Fruit fly (Drosophila melanogaster) whole organism, embryonic: ENCODE measurements around the gene Nup153.

Source experiments
- BEAF-32 ChIP-seq: fragments of 200-800 bp; sonication (Bioruptor generic); optimal IDR thresholded peaks from 3 replicates; lab custom pipeline; 2017; ENCODE audit warnings: missing biosample characterization, missing genetic modification characterization, mild to moderate bottlenecking, moderate library complexity, missing genetic modification reagents
- Blimp-1 ChIP-seq: fragments of 200-800 bp; sonication (Bioruptor generic); optimal IDR thresholded peaks from 3 replicates; lab custom pipeline; 2018; ENCODE audit warnings: missing biosample characterization, missing genetic modification characterization, mild to moderate bottlenecking, moderate library complexity, missing genetic modification reagents
- C15 ChIP-seq: fragments of 200-800 bp; sonication (Bioruptor generic); IDR thresholded peaks from 3 replicates; pipeline ENCODE4 v1.3.6; 2022; ENCODE audit warnings: missing biosample characterization, missing genetic modification characterization
- CG12219 ChIP-seq: fragments of 200-800 bp; sonication (Bioruptor generic); optimal IDR thresholded peaks from 3 replicates; lab custom pipeline; 2018; ENCODE audit warnings: missing biosample characterization, mild to moderate bottlenecking, missing genetic modification characterization
- CG13775 ChIP-seq: fragments of 200-800 bp; sonication (Bioruptor generic); optimal IDR thresholded peaks from 3 replicates; lab custom pipeline; 2017; ENCODE audit warnings: missing biosample characterization, mild to moderate bottlenecking, missing genetic modification characterization
- CG13894 ChIP-seq: fragments of 200-800 bp; sonication (Bioruptor generic); optimal IDR thresholded peaks from 3 replicates; lab custom pipeline; 2018; ENCODE audit warnings: missing biosample characterization, mild to moderate bottlenecking, missing genetic modification characterization, moderate library complexity
- CG14710 ChIP-seq: fragments of 200-800 bp; sonication (Bioruptor generic); optimal IDR thresholded peaks from 3 replicates; lab custom pipeline; 2019; ENCODE audit warnings: missing biosample characterization, mild to moderate bottlenecking, missing genetic modification characterization, moderate library complexity
- CG14860 ChIP-seq: fragments of 200-800 bp; sonication (Bioruptor generic); IDR thresholded peaks from 3 replicates; pipeline ENCODE4 v1.3.6; 2022; ENCODE audit warnings: missing biosample characterization, missing genetic modification characterization; ENCODE audit not compliant: partially characterized antibody
- CG16813 ChIP-seq: fragments of 200-800 bp; sonication (Bioruptor generic); IDR thresholded peaks from 3 replicates; pipeline ENCODE4 v1.3.6; 2022; ENCODE audit warnings: missing biosample characterization, missing genetic modification characterization; ENCODE audit not compliant: partially characterized antibody
- CG17361 ChIP-seq: fragments of 200-800 bp; sonication (Bioruptor generic); IDR thresholded peaks from 3 replicates; pipeline ENCODE4 v1.3.6; 2022; ENCODE audit warnings: missing biosample characterization, missing genetic modification characterization
- CG2120 ChIP-seq: fragments of 200-800 bp; sonication (Bioruptor generic); optimal IDR thresholded peaks from 3 replicates; lab custom pipeline; 2016; ENCODE audit warnings: missing biosample characterization, missing genetic modification characterization
- CG34224 ChIP-seq: fragments of 200-800 bp; sonication (Bioruptor generic); IDR thresholded peaks from 3 replicates; pipeline ENCODE4 v1.3.6; 2022; ENCODE audit warnings: missing biosample characterization, missing genetic modification characterization; ENCODE audit not compliant: partially characterized antibody
- CG3995 ChIP-seq: fragments of 200-800 bp; sonication (Bioruptor generic); optimal IDR thresholded peaks from 3 replicates; lab custom pipeline; 2016; ENCODE audit warnings: missing biosample characterization, missing genetic modification characterization
- CG4424 ChIP-seq: fragments of 200-800 bp; sonication (Bioruptor generic); optimal IDR thresholded peaks from 3 replicates; lab custom pipeline; 2016; ENCODE audit warnings: missing biosample characterization, missing genetic modification characterization
- CG7963 ChIP-seq: fragments of 200-800 bp; sonication (Bioruptor generic); IDR thresholded peaks from 3 replicates; pipeline ENCODE4 v1.3.6; 2022; ENCODE audit warnings: missing biosample characterization, missing genetic modification characterization; ENCODE audit not compliant: partially characterized antibody
- CG8290 ChIP-seq, 3 experiments: fragments of 200-800 bp; sonication (Bioruptor generic); optimal IDR thresholded peaks; 2 replicates each; lab custom pipeline; 2016 to 2019; ENCODE audit warnings: missing biosample characterization in 3 of 3, missing genetic modification characterization in 3 of 3, mild to moderate bottlenecking in 2 of 3, moderate library complexity in 1 of 3
- CG8944 ChIP-seq: fragments of 200-800 bp; sonication (Bioruptor generic); optimal IDR thresholded peaks from 3 replicates; lab custom pipeline; 2016; ENCODE audit warnings: missing biosample characterization, missing genetic modification characterization
- CG9797 ChIP-seq: fragments of 200-800 bp; sonication (Bioruptor generic); optimal IDR thresholded peaks from 3 replicates; lab custom pipeline; 2018; ENCODE audit warnings: missing biosample characterization, mild to moderate bottlenecking, missing genetic modification characterization
- CG9932 ChIP-seq: fragments of 200-800 bp; sonication (Bioruptor generic); IDR thresholded peaks from 2 replicates; pipeline ENCODE4 v1.3.6; 2022; ENCODE audit warnings: missing biosample characterization, missing genetic modification characterization
- CTCF ChIP-seq: fragments of 200-800 bp; sonication (Bioruptor generic); optimal IDR thresholded peaks from 2 replicates; lab custom pipeline; 2017; ENCODE audit warnings: missing biosample characterization, mild to moderate bottlenecking, missing genetic modification characterization, moderate library complexity
- CoRest ChIP-seq: fragments of 200-800 bp; sonication (Bioruptor generic); optimal IDR thresholded peaks from 3 replicates; lab custom pipeline; 2018; ENCODE audit warnings: missing biosample characterization, mild to moderate bottlenecking, missing genetic modification characterization, moderate library complexity
- Dll ChIP-seq: fragments of 200-800 bp; sonication (Bioruptor generic); IDR thresholded peaks from 4 replicates; pipeline ENCODE4 v1.3.6; 2022; ENCODE audit warnings: missing biosample characterization, missing genetic modification characterization; ENCODE audit not compliant: partially characterized antibody
- Doc3 ChIP-seq: fragments of 200-800 bp; sonication (Bioruptor generic); IDR thresholded peaks from 3 replicates; pipeline ENCODE4 v1.3.6; 2022; ENCODE audit warnings: missing biosample characterization, missing genetic modification characterization; ENCODE audit not compliant: partially characterized antibody
- Dref ChIP-seq: fragments of 200-800 bp; sonication (Bioruptor generic); IDR thresholded peaks from 2 replicates; pipeline ENCODE4 v1.3.6; 2022; ENCODE audit warnings: missing biosample characterization, missing genetic modification characterization
- E2f2 ChIP-seq: fragments of 200-800 bp; sonication (Bioruptor generic); IDR thresholded peaks from 2 replicates; pipeline ENCODE4 v1.3.6; 2022; ENCODE audit warnings: missing biosample characterization, missing genetic modification characterization
- HmgD ChIP-seq: fragments of 200-800 bp; sonication (Bioruptor generic); optimal IDR thresholded peaks from 3 replicates; lab custom pipeline; 2016; ENCODE audit warnings: missing biosample characterization, missing genetic modification characterization
- MBD-R2 ChIP-seq: fragments of 200-800 bp; sonication (Bioruptor generic); IDR thresholded peaks from 2 replicates; pipeline ENCODE4 v1.3.6; 2022; ENCODE audit warnings: missing biosample characterization, missing genetic modification characterization
- Opbp ChIP-seq: fragments of 200-800 bp; sonication (Bioruptor generic); IDR thresholded peaks from 3 replicates; pipeline ENCODE4 v1.3.6; 2022; ENCODE audit warnings: missing biosample characterization, missing genetic modification characterization; ENCODE audit not compliant: partially characterized antibody
- Scr ChIP-seq: fragments of 200-800 bp; sonication (Bioruptor generic); IDR thresholded peaks from 2 replicates; pipeline ENCODE4 v1.3.6; 2022; ENCODE audit warnings: missing biosample characterization, missing genetic modification characterization; ENCODE audit not compliant: partially characterized antibody
- al ChIP-seq: fragments of 200-800 bp; sonication (Bioruptor generic); IDR thresholded peaks from 2 replicates; pipeline ENCODE4 v1.3.6; 2022; ENCODE audit warnings: missing biosample characterization, missing genetic modification characterization
- az2 ChIP-seq: fragments of 200-800 bp; sonication (Bioruptor generic); optimal IDR thresholded peaks from 3 replicates; lab custom pipeline; 2016; ENCODE audit warnings: missing biosample characterization, missing genetic modification characterization
- da ChIP-seq: fragments of 200-800 bp; sonication (Bioruptor generic); optimal IDR thresholded peaks from 2 replicates; lab custom pipeline; 2016; ENCODE audit warnings: missing biosample characterization, missing genetic modification characterization
- fd64A ChIP-seq: fragments of 200-800 bp; sonication (Bioruptor generic); optimal IDR thresholded peaks from 3 replicates; lab custom pipeline; 2018; ENCODE audit warnings: missing biosample characterization, mild to moderate bottlenecking, missing genetic modification characterization
- gem ChIP-seq: fragments of 200-800 bp; sonication (Bioruptor generic); optimal IDR thresholded peaks from 2 replicates; lab custom pipeline; 2019; ENCODE audit warnings: missing biosample characterization, mild to moderate bottlenecking, missing genetic modification characterization, moderate library complexity
- gfzf ChIP-seq: fragments of 200-800 bp; sonication (Bioruptor generic); optimal IDR thresholded peaks from 2 replicates; lab custom pipeline; 2016; ENCODE audit warnings: missing biosample characterization, mild to moderate bottlenecking, missing genetic modification characterization, moderate library complexity
- grau ChIP-seq: fragments of 200-800 bp; optimal IDR thresholded peaks from 3 replicates; lab custom pipeline; 2019; ENCODE audit warnings: missing biosample characterization, mild to moderate bottlenecking, missing genetic modification characterization, moderate library complexity
- hbn ChIP-seq: fragments of 200-800 bp; sonication (Bioruptor generic); IDR thresholded peaks from 2 replicates; pipeline ENCODE4 v1.3.6; 2022; ENCODE audit warnings: missing biosample characterization, missing genetic modification characterization; ENCODE audit not compliant: partially characterized antibody
- insv ChIP-seq, 2 experiments: fragments of 200-800 bp; sonication (Bioruptor generic); optimal IDR thresholded peaks; 3 replicates each; lab custom pipeline; 2016 to 2018; ENCODE audit warnings: missing biosample characterization in 2 of 2, missing genetic modification characterization in 2 of 2
- nerfin-2 ChIP-seq: fragments of 200-800 bp; sonication (Bioruptor generic); IDR thresholded peaks from 2 replicates; pipeline ENCODE4 v1.3.6; 2022; ENCODE audit warnings: missing biosample characterization, missing genetic modification characterization; ENCODE audit not compliant: partially characterized antibody
- nom ChIP-seq: fragments of 200-800 bp; sonication (Bioruptor generic); optimal IDR thresholded peaks from 2 replicates; lab custom pipeline; 2017; ENCODE audit warnings: missing biosample characterization, missing genetic modification characterization, mild to moderate bottlenecking, moderate library complexity, missing genetic modification reagents
- phol ChIP-seq: fragments of 200-800 bp; sonication (Bioruptor generic); optimal IDR thresholded peaks from 3 replicates; lab custom pipeline; 2018; ENCODE audit warnings: missing biosample characterization, mild to moderate bottlenecking, missing genetic modification characterization, moderate library complexity
- schlank ChIP-seq: fragments of 200-800 bp; sonication (Bioruptor generic); optimal IDR thresholded peaks from 2 replicates; lab custom pipeline; 2018; ENCODE audit warnings: missing biosample characterization, mild to moderate bottlenecking, missing genetic modification characterization
- sim ChIP-seq: fragments of 200-800 bp; sonication (Bioruptor generic); IDR thresholded peaks from 2 replicates; pipeline ENCODE4 v1.3.6; 2022; ENCODE audit warnings: missing biosample characterization, missing genetic modification characterization
- sna ChIP-seq: fragments of 200-800 bp; sonication (Bioruptor generic); IDR thresholded peaks from 2 replicates; pipeline ENCODE4 v1.3.6; 2022; ENCODE audit warnings: missing biosample characterization, missing genetic modification characterization; ENCODE audit not compliant: partially characterized antibody
- twi ChIP-seq: fragments of 200-800 bp; optimal IDR thresholded peaks from 2 replicates; lab custom pipeline; 2019; ENCODE audit warnings: missing biosample characterization, mild to moderate bottlenecking, missing genetic modification characterization, moderate library complexity
- vnd ChIP-seq: fragments of 200-800 bp; sonication (Bioruptor generic); IDR thresholded peaks from 3 replicates; pipeline ENCODE4 v1.3.6; 2022; ENCODE audit warnings: missing biosample characterization, missing genetic modification characterization; ENCODE audit not compliant: partially characterized antibody
- z ChIP-seq: fragments of 200-800 bp; sonication (Bioruptor generic); IDR thresholded peaks from 3 replicates; pipeline ENCODE4 v1.3.6; 2022; ENCODE audit warnings: missing biosample characterization, missing genetic modification characterization

Nup153 gene

dm6 chrX:16587021-16587667 lies 11.9 kb upstream of the Nup153 start, which contains the start of gene CanA-14F (continued):
- no peak for TF ChIP-seq nom (GFP tag; lab: Kevin White, UChicago)
- TF ChIP-seq Dll (GFP tag; lab: Robert Waterston, UW): peak; percentile 14; the same call in 1 of the 4 replicates
- peak; percentile 22 for TF ChIP-seq CoRest (tag; lab: Kevin White, UChicago)
- TF ChIP-seq CG14710 (tag; lab: Kevin White, UChicago): peak; percentile 26
- TF ChIP-seq grau (tag; lab: Kevin White, UChicago): no peak
- TF ChIP-seq Scr (GFP tag; lab: Robert Waterston, UW): peak; percentile 52
- TF ChIP-seq vnd (GFP tag; lab: Robert Waterston, UW): peak; percentile 55; the same call in 2 of the 3 replicates
- peak; percentile 61 for TF ChIP-seq nerfin-2 (GFP tag; lab: Robert Waterston, UW)
- TF ChIP-seq al: 0 out of 2 replicates have a peak, but pooled peaks have one; percentile 5
- TF ChIP-seq gfzf (GFP tag; lab: Kevin White, UChicago): peak; percentile 53
- no peak for TF ChIP-seq C15
- TF ChIP-seq CG8290 (GFP tag; optimal IDR thresholded peaks at IDR 0.05; lab: Kevin White, UChicago): no peak
- peak in 1 of 2 experiments; percentile 22 for TF ChIP-seq CG8290 (tag; optimal IDR thresholded peaks at IDR 0.05; lab: Kevin White, UChicago)
- peak; percentile 5 for TF ChIP-seq phol (tag; lab: Kevin White, UChicago)
- TF ChIP-seq CG17361 (GFP tag; lab: Robert Waterston, UW): 0 out of 3 replicates have a peak, but pooled peaks have one; percentile 38
- 0 out of 3 replicates have a peak, but pooled peaks have one; percentile 25 for TF ChIP-seq CG7963 (GFP tag; lab: Robert Waterston, UW)
- no peak for TF ChIP-seq CG8944 (GFP tag; lab: Kevin White, UChicago)
- TF ChIP-seq HmgD (GFP tag; lab: Kevin White, UChicago): no peak
- peak; percentile 79 for TF ChIP-seq Opbp
- TF ChIP-seq E2f2 (GFP tag; lab: Robert Waterston, UW): peak; percentile 20; the same call in 1 of the 2 replicates
- peak; percentile 21 for TF ChIP-seq CG2120 (GFP tag; lab: Kevin White, UChicago)
- no peak for TF ChIP-seq sim (GFP tag; lab: Robert Waterston, UW)
- peak; percentile 4 for TF ChIP-seq az2 (GFP tag; lab: Kevin White, UChicago)
- TF ChIP-seq schlank: no peak
- TF ChIP-seq gem: peak; percentile 19
- TF ChIP-seq CTCF (GFP tag; lab: Kevin White, UChicago): peak; percentile 19
- peak; percentile 78 for TF ChIP-seq Dref (GFP tag; lab: Robert Waterston, UW)
- peak; percentile 28; the same call in 1 of the 2 replicates for TF ChIP-seq MBD-R2 (GFP tag; lab: Robert Waterston, UW)
- TF ChIP-seq z (GFP tag; lab: Robert Waterston, UW): no peak
- no peak for TF ChIP-seq da
- no peak for TF ChIP-seq CG12219 (GFP tag; lab: Kevin White, UChicago)
- TF ChIP-seq BEAF-32 (GFP tag; lab: Kevin White, UChicago): peak; percentile 62
- TF ChIP-seq CG9797 (GFP tag; lab: Kevin White, UChicago): peak; percentile 48
- peak; percentile 54; the same call in 2 of the 3 replicates for TF ChIP-seq CG16813 (GFP tag; lab: Robert Waterston, UW)
- TF ChIP-seq insv (GFP tag; optimal IDR thresholded peaks at IDR 0.05; lab: Kevin White, UChicago): peak; percentile 78 to 97
- no peak for TF ChIP-seq Blimp-1 (GFP tag; lab: Kevin White, UChicago)
- peak; percentile 1 for TF ChIP-seq CG13894 (tag; lab: Kevin White, UChicago)
- TF ChIP-seq CG14860 (GFP tag; lab: Robert Waterston, UW): peak; percentile 68
- TF ChIP-seq Doc3 (GFP tag; lab: Robert Waterston, UW): 0 out of 3 replicates have a peak, but pooled peaks have one; percentile 32
- peak; percentile 64 for TF ChIP-seq sna
- TF ChIP-seq CG13775: no peak
- TF ChIP-seq CG9932: peak; percentile 46; the same call in 1 of the 2 replicates
- TF ChIP-seq CG3995 (GFP tag; lab: Kevin White, UChicago): peak; percentile 65
- peak; percentile 52; the same call in 1 of the 2 replicates for TF ChIP-seq hbn (GFP tag; lab: Robert Waterston, UW)
- TF ChIP-seq CG34224 (GFP tag; lab: Robert Waterston, UW): peak; percentile 50; the same call in 2 of the 3 replicates
- TF ChIP-seq fd64A (GFP tag; lab: Kevin White, UChicago): no peak
- no peak for TF ChIP-seq twi
- TF ChIP-seq CG4424 (GFP tag; lab: Kevin White, UChicago): no peak
